Fruit fly (Drosophila melanogaster) whole organism, embryonic: ENCODE measurements around the gene RIOK2.

ENCODE experiments used
- CG10147 ChIP-seq: fragments of 200-800 bp; sonication (Bioruptor generic); optimal IDR thresholded peaks from 2 replicates; lab custom pipeline; 2019; ENCODE audit warnings: missing biosample characterization, mild to moderate bottlenecking, missing genetic modification characterization, moderate library complexity
- CG11398 ChIP-seq: fragments of 200-800 bp; sonication (Bioruptor generic); optimal IDR thresholded peaks from 2 replicates; lab custom pipeline; 2016; ENCODE audit warnings: missing biosample characterization, missing genetic modification characterization
- CG12236 ChIP-seq: fragments of 200-800 bp; sonication (Bioruptor generic); optimal IDR thresholded peaks from 2 replicates; lab custom pipeline; 2016; ENCODE audit warnings: missing biosample characterization, missing genetic modification characterization
- CG12299 ChIP-seq: fragments of 200-800 bp; sonication (Bioruptor generic); optimal IDR thresholded peaks from 2 replicates; lab custom pipeline; 2018; ENCODE audit warnings: missing biosample characterization, mild to moderate bottlenecking, missing genetic modification characterization
- CG12391 ChIP-seq: fragments of 200-800 bp; sonication (Bioruptor generic); optimal IDR thresholded peaks from 3 replicates; lab custom pipeline; 2018; ENCODE audit warnings: missing biosample characterization, mild to moderate bottlenecking, missing genetic modification characterization, moderate library complexity
- CG14050 ChIP-seq: fragments of 200-800 bp; sonication (Bioruptor generic); IDR thresholded peaks from 3 replicates; pipeline ENCODE4 v1.3.6; 2022; ENCODE audit warnings: missing biosample characterization, missing genetic modification characterization
- CG16815 ChIP-seq: fragments of 200-800 bp; sonication (Bioruptor generic); optimal IDR thresholded peaks from 3 replicates; lab custom pipeline; 2017; ENCODE audit warnings: missing biosample characterization, mild to moderate bottlenecking, missing genetic modification characterization
- CG2199 ChIP-seq: fragments of 200-800 bp; sonication (Bioruptor generic); IDR thresholded peaks from 3 replicates; pipeline ENCODE4 v1.3.6; 2022; ENCODE audit warnings: missing biosample characterization, missing genetic modification characterization
- CG2875 ChIP-seq: fragments of 200-800 bp; sonication (Bioruptor generic); optimal IDR thresholded peaks from 2 replicates; lab custom pipeline; 2017; ENCODE audit warnings: missing biosample characterization, mild to moderate bottlenecking, missing genetic modification characterization, missing genetic modification reagents
- CG3407 ChIP-seq: fragments of 200-800 bp; sonication (Bioruptor generic); optimal IDR thresholded peaks from 2 replicates; lab custom pipeline; 2018; ENCODE audit warnings: missing biosample characterization, mild to moderate bottlenecking, missing genetic modification characterization
- CG34224 ChIP-seq: fragments of 200-800 bp; sonication (Bioruptor generic); IDR thresholded peaks from 3 replicates; pipeline ENCODE4 v1.3.6; 2022; ENCODE audit warnings: missing biosample characterization, missing genetic modification characterization; ENCODE audit not compliant: partially characterized antibody
- CG34376 ChIP-seq: fragments of 200-800 bp; sonication (Bioruptor generic); optimal IDR thresholded peaks from 2 replicates; lab custom pipeline; 2018; ENCODE audit warnings: missing biosample characterization, mild to moderate bottlenecking, missing genetic modification characterization
- CG43689 ChIP-seq: fragments of 200-800 bp; sonication (Bioruptor generic); IDR thresholded peaks from 2 replicates; pipeline ENCODE4 v1.3.6; 2022; ENCODE audit warnings: missing biosample characterization, missing genetic modification characterization
- CG4707 ChIP-seq: fragments of 200-800 bp; sonication (Bioruptor generic); optimal IDR thresholded peaks from 2 replicates; lab custom pipeline; 2018; ENCODE audit warnings: missing biosample characterization, mild to moderate bottlenecking, missing genetic modification characterization, moderate library complexity
- CG4820 ChIP-seq: fragments of 200-800 bp; sonication (Bioruptor generic); optimal IDR thresholded peaks from 3 replicates; lab custom pipeline; 2016; ENCODE audit warnings: missing biosample characterization, missing genetic modification characterization
- CG5245 ChIP-seq: fragments of 200-800 bp; sonication (Bioruptor generic); optimal IDR thresholded peaks from 3 replicates; lab custom pipeline; 2016; ENCODE audit warnings: missing biosample characterization, missing genetic modification characterization
- CG7987 ChIP-seq: fragments of 200-800 bp; sonication (Bioruptor generic); optimal IDR thresholded peaks from 2 replicates; lab custom pipeline; 2018; ENCODE audit warnings: missing biosample characterization, mild to moderate bottlenecking, missing genetic modification characterization, moderate library complexity
- CG9932 ChIP-seq: fragments of 200-800 bp; sonication (Bioruptor generic); IDR thresholded peaks from 2 replicates; pipeline ENCODE4 v1.3.6; 2022; ENCODE audit warnings: missing biosample characterization, missing genetic modification characterization
- CHES-1-like ChIP-seq: fragments of 200-800 bp; sonication (Bioruptor generic); optimal IDR thresholded peaks from 2 replicates; lab custom pipeline; 2016; ENCODE audit warnings: missing biosample characterization, missing genetic modification characterization
- Dek ChIP-seq: fragments of 200-800 bp; sonication (Bioruptor generic); optimal IDR thresholded peaks from 3 replicates; lab custom pipeline; 2019; ENCODE audit warnings: missing biosample characterization, mild to moderate bottlenecking, missing genetic modification characterization, moderate library complexity
- Fer2 ChIP-seq: fragments of 200-800 bp; sonication (Bioruptor generic); optimal IDR thresholded peaks from 2 replicates; lab custom pipeline; 2018; ENCODE audit warnings: missing biosample characterization, mild to moderate bottlenecking, missing genetic modification characterization, moderate library complexity
- Fer3 ChIP-seq: fragments of 200-800 bp; sonication (Bioruptor generic); optimal IDR thresholded peaks from 2 replicates; lab custom pipeline; 2018; ENCODE audit warnings: missing biosample characterization, mild to moderate bottlenecking, missing genetic modification characterization, moderate library complexity
- H2.0 ChIP-seq: fragments of 200-800 bp; sonication (Bioruptor generic); IDR thresholded peaks from 2 replicates; pipeline ENCODE4 v1.3.6; 2022; ENCODE audit warnings: missing biosample characterization, missing genetic modification characterization
- HLH4C ChIP-seq: fragments of 200-800 bp; sonication (Bioruptor generic); IDR thresholded peaks from 3 replicates; pipeline ENCODE4 v1.3.6; 2022; ENCODE audit warnings: missing biosample characterization, missing genetic modification characterization; ENCODE audit not compliant: partially characterized antibody
- HmgD ChIP-seq: fragments of 200-800 bp; sonication (Bioruptor generic); optimal IDR thresholded peaks from 3 replicates; lab custom pipeline; 2016; ENCODE audit warnings: missing biosample characterization, missing genetic modification characterization
- Hsf ChIP-seq: fragments of 200-800 bp; sonication (Bioruptor generic); optimal IDR thresholded peaks from 3 replicates; lab custom pipeline; 2016; ENCODE audit warnings: missing biosample characterization, missing genetic modification characterization
- MESR4 ChIP-seq: fragments of 200-800 bp; sonication (Bioruptor generic); optimal IDR thresholded peaks from 2 replicates; lab custom pipeline; 2018; ENCODE audit warnings: missing biosample characterization, mild to moderate bottlenecking, missing genetic modification characterization, moderate library complexity
- Mad ChIP-seq: fragments of 200-800 bp; sonication (Bioruptor generic); optimal IDR thresholded peaks from 2 replicates; lab custom pipeline; 2016; ENCODE audit warnings: missing biosample characterization, missing genetic modification characterization
- Myb ChIP-seq: fragments of 200-800 bp; sonication (Bioruptor generic); optimal IDR thresholded peaks from 2 replicates; lab custom pipeline; 2016; ENCODE audit warnings: missing biosample characterization, missing genetic modification characterization
- NFAT ChIP-seq: fragments of 200-800 bp; sonication (Bioruptor generic); IDR thresholded peaks from 2 replicates; pipeline ENCODE4 v1.3.6; 2022; ENCODE audit warnings: missing biosample characterization, missing genetic modification characterization
- PHDP ChIP-seq: fragments of 200-800 bp; sonication (Bioruptor generic); optimal IDR thresholded peaks from 3 replicates; lab custom pipeline; 2018; ENCODE audit warnings: missing biosample characterization, mild to moderate bottlenecking, missing genetic modification characterization, moderate library complexity
- Scr ChIP-seq: fragments of 200-800 bp; sonication (Bioruptor generic); IDR thresholded peaks from 2 replicates; pipeline ENCODE4 v1.3.6; 2022; ENCODE audit warnings: missing biosample characterization, missing genetic modification characterization; ENCODE audit not compliant: partially characterized antibody
- YL-1 ChIP-seq: fragments of 200-800 bp; sonication (Bioruptor generic); optimal IDR thresholded peaks from 3 replicates; lab custom pipeline; 2017; ENCODE audit warnings: missing biosample characterization, mild to moderate bottlenecking, missing genetic modification characterization
- amos ChIP-seq: fragments of 200-800 bp; sonication (Bioruptor generic); IDR thresholded peaks from 2 replicates; pipeline ENCODE4 v1.3.6; 2022; ENCODE audit warnings: missing biosample characterization, missing genetic modification characterization; ENCODE audit not compliant: partially characterized antibody
- ara ChIP-seq: fragments of 200-800 bp; sonication (Bioruptor generic); IDR thresholded peaks from 2 replicates; pipeline ENCODE4 v1.3.6; 2022; ENCODE audit warnings: missing biosample characterization, missing genetic modification characterization
- bigmax ChIP-seq: fragments of 200-800 bp; sonication (Bioruptor generic); optimal IDR thresholded peaks from 2 replicates; lab custom pipeline; 2018; ENCODE audit warnings: missing biosample characterization, mild to moderate bottlenecking, missing genetic modification characterization
- cad ChIP-seq: fragments of >200 bp; optimal IDR thresholded peaks from 2 replicates; lab custom pipeline; 2017; ENCODE audit warnings: missing biosample characterization, missing genetic modification characterization
- ci ChIP-seq: fragments of 200-800 bp; sonication (Bioruptor generic); IDR thresholded peaks from 3 replicates; pipeline ENCODE4 v1.3.6; 2022; ENCODE audit warnings: missing biosample characterization, missing genetic modification characterization
- danr ChIP-seq: fragments of 200-800 bp; sonication (Bioruptor generic); IDR thresholded peaks from 2 replicates; pipeline ENCODE4 v1.3.6; 2022; ENCODE audit warnings: missing biosample characterization, missing genetic modification characterization
- dm ChIP-seq: fragments of 200-800 bp; sonication (Bioruptor generic); optimal IDR thresholded peaks from 3 replicates; lab custom pipeline; 2016; ENCODE audit warnings: missing biosample characterization, missing genetic modification characterization
- dmrt99B ChIP-seq: fragments of 200-800 bp; sonication (Bioruptor generic); optimal IDR thresholded peaks from 2 replicates; lab custom pipeline; 2018; ENCODE audit warnings: missing biosample characterization, mild to moderate bottlenecking, missing genetic modification characterization, moderate library complexity
- eyg ChIP-seq: fragments of 200-800 bp; sonication (Bioruptor generic); optimal IDR thresholded peaks from 3 replicates; lab custom pipeline; 2016; ENCODE audit warnings: missing biosample characterization, missing genetic modification characterization
- gsb-n ChIP-seq: fragments of 200-800 bp; sonication (Bioruptor generic); optimal IDR thresholded peaks from 3 replicates; lab custom pipeline; 2018; ENCODE audit warnings: missing biosample characterization, mild to moderate bottlenecking, missing genetic modification characterization
- ind ChIP-seq: fragments of 200-800 bp; sonication (Bioruptor generic); optimal IDR thresholded peaks from 3 replicates; lab custom pipeline; 2016; ENCODE audit warnings: missing biosample characterization, missing genetic modification characterization
- oc ChIP-seq: fragments of 200-800 bp; sonication (Bioruptor generic); optimal IDR thresholded peaks from 2 replicates; lab custom pipeline; 2018; ENCODE audit warnings: missing biosample characterization, mild to moderate bottlenecking, missing genetic modification characterization, moderate library complexity
- pnt ChIP-seq: fragments of 200-800 bp; sonication (Bioruptor generic); optimal IDR thresholded peaks from 3 replicates; lab custom pipeline; 2016; ENCODE audit warnings: missing biosample characterization, missing genetic modification characterization
- repo ChIP-seq: fragments of 200-800 bp; sonication (Bioruptor generic); optimal IDR thresholded peaks from 2 replicates; lab custom pipeline; 2016; ENCODE audit warnings: missing biosample characterization, missing genetic modification characterization
- sqz ChIP-seq: fragments of 200-800 bp; sonication (Bioruptor generic); optimal IDR thresholded peaks from 3 replicates; lab custom pipeline; 2018; ENCODE audit warnings: missing biosample characterization, mild to moderate bottlenecking, missing genetic modification characterization
- ssp ChIP-seq: fragments of 200-800 bp; sonication (Bioruptor generic); IDR thresholded peaks from 2 replicates; pipeline ENCODE4 v1.3.6; 2022; ENCODE audit warnings: missing biosample characterization, missing genetic modification characterization
- unpg ChIP-seq: fragments of 200-800 bp; sonication (Bioruptor generic); optimal IDR thresholded peaks from 3 replicates; lab custom pipeline; 2018; ENCODE audit warnings: missing biosample characterization, mild to moderate bottlenecking, missing genetic modification characterization, moderate library complexity
- wek ChIP-seq: fragments of 200-800 bp; sonication (Bioruptor generic); optimal IDR thresholded peaks from 3 replicates; lab custom pipeline; 2018; ENCODE audit warnings: missing biosample characterization, mild to moderate bottlenecking, missing genetic modification characterization, moderate library complexity
- yki ChIP-seq: fragments of >200 bp; optimal IDR thresholded peaks from 3 replicates; lab custom pipeline; 2018

The RIOK2 gene

dm6 chr3R:25281165-25281564 is 15.5 kb downstream of the RIOK2 start, which contains the start of gene CG11892 (continued):
- TF ChIP-seq CG16815 (no peak), NFAT (GFP tag; lab: Robert Waterston, UW) (no peak), dmrt99B (tag; lab: Kevin White, UChicago) (peak; percentile 27), CG7987 (GFP tag; lab: Kevin White, UChicago) (peak; percentile 80), wek (GFP tag; lab: Kevin White, UChicago) (peak; percentile 49), Scr (GFP tag; lab: Robert Waterston, UW) (no peak), yki (lab: Kevin White, UChicago) (no peak), pnt (no peak), MESR4 (GFP tag; lab: Kevin White, UChicago) (no peak), CG9932 (GFP tag; lab: Robert Waterston, UW) (no peak), danr (GFP tag; lab: Robert Waterston, UW) (no peak), Mad (GFP tag; lab: Kevin White, UChicago) (no peak), gsb-n (tag; lab: Kevin White, UChicago) (no peak), CHES-1-like (GFP tag; lab: Kevin White, UChicago) (no peak), eyg (no peak), CG34224 (GFP tag; lab: Robert Waterston, UW) (no peak), CG12299 (tag; lab: Kevin White, UChicago) (peak; percentile 18), CG34376 (peak; percentile 17), YL-1 (GFP tag; lab: Kevin White, UChicago) (peak; percentile 6), Hsf (GFP tag; lab: Kevin White, UChicago) (no peak), HLH4C (GFP tag; lab: Robert Waterston, UW) (no peak), oc (tag; lab: Kevin White, UChicago) (no peak), H2.0 (GFP tag; lab: Robert Waterston, UW) (no peak), Fer2 (tag; lab: Kevin White, UChicago) (no peak), ci (GFP tag; lab: Robert Waterston, UW) (peak; percentile 69; the same call in 1 of the 3 replicates), CG11398 (GFP tag; lab: Kevin White, UChicago) (no peak), CG3407 (peak; percentile 42), ind (no peak), amos (no peak), CG4707 (GFP tag; lab: Kevin White, UChicago) (peak; percentile 39), CG10147 (peak; percentile 27), PHDP (peak; percentile 58), unpg (GFP tag; lab: Kevin White, UChicago) (peak; percentile 51), CG2199 (GFP tag; lab: Robert Waterston, UW) (no peak), ssp (GFP tag; lab: Robert Waterston, UW) (no peak), Dek (tag; lab: Kevin White, UChicago) (no peak), bigmax (GFP tag; lab: Kevin White, UChicago) (no peak), repo (no peak), HmgD (GFP tag; lab: Kevin White, UChicago) (no peak), cad (GFP tag; lab: Kevin White, UChicago) (no peak), CG12391 (tag; lab: Kevin White, UChicago) (no peak), Fer3 (tag; lab: Kevin White, UChicago) (peak; percentile 56), CG12236 (no peak), CG2875 (GFP tag; lab: Kevin White, UChicago) (no peak), ara (GFP tag; lab: Robert Waterston, UW) (0 out of 2 replicates have a peak, but pooled peaks have one; percentile 43), CG5245 (GFP tag; lab: Kevin White, UChicago) (no peak), dm (GFP tag; lab: Kevin White, UChicago) (no peak), sqz (no peak), CG43689 (GFP tag; lab: Robert Waterston, UW) (no peak), CG14050 (GFP tag; lab: Robert Waterston, UW) (0 out of 3 replicates have a peak, but pooled peaks have one; percentile 13), Myb (no peak), CG4820 (GFP tag; lab: Kevin White, UChicago) (no peak)
